Fruit fly (Drosophila melanogaster) S2 (cell line): Measurements from ENCODE around the gene CG31288.

ENCODE experiments used
- CG8478 ChIP-seq: fragments of >200 bp; optimal IDR thresholded peaks from 2 replicates; lab custom pipeline; 2018
- CTCF ChIP-seq, 2 experiments: fragments of >200 bp; optimal IDR thresholded peaks; 2 replicates each; lab custom pipeline; 2018

DNA sequence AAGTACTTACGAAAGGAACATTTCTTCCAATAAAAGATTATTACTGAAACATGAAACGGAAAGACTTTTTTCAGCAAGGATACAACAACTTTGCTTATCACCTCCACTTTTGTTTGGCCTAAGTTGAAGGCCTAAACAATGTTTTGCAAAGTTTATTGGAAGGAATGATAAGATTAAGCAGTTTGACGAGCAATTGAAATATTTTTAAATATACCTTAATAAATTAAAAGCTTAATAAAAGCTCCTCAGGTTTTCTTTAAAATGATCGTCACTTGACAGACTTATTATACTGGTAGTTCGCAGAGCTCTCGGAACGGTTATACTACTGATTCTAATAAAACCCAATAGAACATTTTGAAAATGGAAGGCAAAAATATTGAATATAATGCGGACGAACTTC, 14.2 kb downstream of the CG31288 start, which contains the start of gene CG31104:
- TF ChIP-seq CG8478 (no peak), CTCF (optimal IDR thresholded peaks at IDR 0.05; lab: Kevin White, UChicago) (no peak)
